Fruit fly (Drosophila melanogaster) whole organism, embryonic: ENCODE data around the gene bwa.

Experiments used
- C15 ChIP-seq: fragments of 200-800 bp; sonication (Bioruptor generic); IDR thresholded peaks from 3 replicates; pipeline ENCODE4 v1.3.6; 2022; ENCODE audit warnings: missing biosample characterization, missing genetic modification characterization
- CG10274 ChIP-seq: fragments of 200-800 bp; sonication (Bioruptor generic); optimal IDR thresholded peaks from 3 replicates; lab custom pipeline; 2017; ENCODE audit warnings: missing biosample characterization, mild to moderate bottlenecking, missing genetic modification characterization
- CG11723 ChIP-seq: fragments of 200-800 bp; sonication (Bioruptor generic); optimal IDR thresholded peaks from 2 replicates; lab custom pipeline; 2017; ENCODE audit warnings: missing biosample characterization, mild to moderate bottlenecking, missing genetic modification characterization
- CG12155 ChIP-seq: fragments of 200-800 bp; sonication (Bioruptor generic); optimal IDR thresholded peaks from 3 replicates; lab custom pipeline; 2016; ENCODE audit warnings: missing biosample characterization, missing genetic modification characterization
- CG12744 ChIP-seq: fragments of 200-800 bp; sonication (Bioruptor generic); optimal IDR thresholded peaks from 2 replicates; lab custom pipeline; 2016; ENCODE audit warnings: missing biosample characterization, missing genetic modification characterization
- CG13424 ChIP-seq: fragments of 200-800 bp; sonication (Bioruptor generic); optimal IDR thresholded peaks from 2 replicates; lab custom pipeline; 2019; ENCODE audit warnings: missing biosample characterization, mild to moderate bottlenecking, missing genetic modification characterization, moderate library complexity
- CG14014 ChIP-seq: fragments of 200-800 bp; sonication (Bioruptor generic); IDR thresholded peaks from 2 replicates; pipeline ENCODE4 v1.3.6; 2022; ENCODE audit warnings: missing biosample characterization, missing genetic modification characterization
- CG14860 ChIP-seq: fragments of 200-800 bp; sonication (Bioruptor generic); IDR thresholded peaks from 3 replicates; pipeline ENCODE4 v1.3.6; 2022; ENCODE audit warnings: missing biosample characterization, missing genetic modification characterization; ENCODE audit not compliant: partially characterized antibody
- CG1603 ChIP-seq: fragments of 200-800 bp; sonication (Bioruptor generic); optimal IDR thresholded peaks from 2 replicates; lab custom pipeline; 2019; ENCODE audit warnings: missing biosample characterization, mild to moderate bottlenecking, missing genetic modification characterization, moderate library complexity
- CG18599 ChIP-seq: fragments of 200-800 bp; sonication (Bioruptor generic); optimal IDR thresholded peaks from 3 replicates; lab custom pipeline; 2017; ENCODE audit warnings: missing biosample characterization, missing genetic modification characterization, mild to moderate bottlenecking, moderate library complexity, missing genetic modification reagents
- CG18764 ChIP-seq: fragments of 200-800 bp; sonication (Bioruptor generic); optimal IDR thresholded peaks from 3 replicates; lab custom pipeline; 2016; ENCODE audit warnings: missing biosample characterization, missing genetic modification characterization
- CG33557 ChIP-seq: fragments of 200-800 bp; sonication (Bioruptor generic); optimal IDR thresholded peaks from 2 replicates; lab custom pipeline; 2019; ENCODE audit warnings: missing biosample characterization, mild to moderate bottlenecking, missing genetic modification characterization, moderate library complexity
- CG7357 ChIP-seq: fragments of 200-800 bp; sonication (Bioruptor generic); IDR thresholded peaks from 3 replicates; pipeline ENCODE4 v1.3.6; 2022; ENCODE audit warnings: missing biosample characterization, missing genetic modification characterization
- CG7786 ChIP-seq: fragments of 200-800 bp; sonication (Bioruptor generic); optimal IDR thresholded peaks from 2 replicates; lab custom pipeline; 2016; ENCODE audit warnings: missing biosample characterization, missing genetic modification characterization
- D ChIP-seq, 2 experiments: fragments of 200-800 bp in 1 of 2; fragments of >200 bp in 1 of 2; sonication (Bioruptor generic) in 1 of 2; optimal IDR thresholded peaks; 2 replicates in 1 of 2; 3 replicates in 1 of 2; lab custom pipeline; 2017; ENCODE audit warnings: mild to moderate bottlenecking in 1 of 2, missing biosample characterization in 1 of 2, missing genetic modification characterization in 1 of 2, missing genetic modification reagents in 1 of 2
- Dll ChIP-seq: fragments of 200-800 bp; sonication (Bioruptor generic); IDR thresholded peaks from 4 replicates; pipeline ENCODE4 v1.3.6; 2022; ENCODE audit warnings: missing biosample characterization, missing genetic modification characterization; ENCODE audit not compliant: partially characterized antibody
- Dp ChIP-seq: fragments of 200-800 bp; sonication (Bioruptor generic); optimal IDR thresholded peaks from 2 replicates; lab custom pipeline; 2018; ENCODE audit warnings: missing biosample characterization, mild to moderate bottlenecking, missing genetic modification characterization, moderate library complexity
- Eip74EF ChIP-seq, 2 experiments: fragments of 200-800 bp in 1 of 2; fragments of >200 bp in 1 of 2; sonication (Bioruptor generic) in 1 of 2; optimal IDR thresholded peaks; 2 replicates each; lab custom pipeline; 2017 to 2019; ENCODE audit warnings: missing biosample characterization in 2 of 2, missing genetic modification characterization in 2 of 2, mild to moderate bottlenecking in 1 of 2, moderate library complexity in 1 of 2
- H15 ChIP-seq: fragments of 200-800 bp; sonication (Bioruptor generic); IDR thresholded peaks from 3 replicates; pipeline ENCODE4 v1.3.6; 2022; ENCODE audit warnings: missing biosample characterization, missing genetic modification characterization
- HLH4C ChIP-seq: fragments of 200-800 bp; sonication (Bioruptor generic); IDR thresholded peaks from 3 replicates; pipeline ENCODE4 v1.3.6; 2022; ENCODE audit warnings: missing biosample characterization, missing genetic modification characterization; ENCODE audit not compliant: partially characterized antibody
- Hmr ChIP-seq: fragments of 200-800 bp; sonication (Bioruptor generic); optimal IDR thresholded peaks from 3 replicates; lab custom pipeline; 2017; ENCODE audit warnings: mild to moderate bottlenecking, missing biosample characterization, missing genetic modification reagents, missing genetic modification characterization
- Neu2 ChIP-seq: fragments of 200-800 bp; sonication (Bioruptor generic); optimal IDR thresholded peaks from 3 replicates; lab custom pipeline; 2016; ENCODE audit warnings: missing biosample characterization, missing genetic modification characterization, borderline replicate concordance
- Oli ChIP-seq: fragments of 200-800 bp; sonication (Bioruptor generic); optimal IDR thresholded peaks from 2 replicates; lab custom pipeline; 2018; ENCODE audit warnings: missing biosample characterization, mild to moderate bottlenecking, missing genetic modification characterization, moderate library complexity
- Pdp1 ChIP-seq, 2 experiments: fragments of 200-800 bp; sonication (Bioruptor generic); optimal IDR thresholded peaks; 3 replicates each; lab custom pipeline; 2016; ENCODE audit warnings: missing biosample characterization in 2 of 2, missing genetic modification characterization in 2 of 2, mild to moderate bottlenecking in 1 of 2, moderate library complexity in 1 of 2
- Six4 ChIP-seq: fragments of 200-800 bp; sonication (Bioruptor generic); optimal IDR thresholded peaks from 2 replicates; lab custom pipeline; 2016; ENCODE audit warnings: missing biosample characterization, missing genetic modification characterization
- Xrp1 ChIP-seq: fragments of 200-800 bp; sonication (Bioruptor generic); IDR thresholded peaks from 2 replicates; pipeline ENCODE4 v1.3.6; 2022; ENCODE audit warnings: missing biosample characterization, missing genetic modification characterization
- ab ChIP-seq: fragments of 200-800 bp; sonication (Bioruptor generic); optimal IDR thresholded peaks from 2 replicates; lab custom pipeline; 2016; ENCODE audit warnings: missing biosample characterization, missing genetic modification characterization
- bbx ChIP-seq: fragments of 200-800 bp; sonication (Bioruptor generic); IDR thresholded peaks from 2 replicates; pipeline ENCODE4 v1.3.6; 2022; ENCODE audit warnings: missing biosample characterization, missing genetic modification characterization; ENCODE audit not compliant: partially characterized antibody
- bcd ChIP-seq: fragments of 200-800 bp; sonication (Bioruptor generic); optimal IDR thresholded peaks from 2 replicates; lab custom pipeline; 2017; ENCODE audit warnings: missing biosample characterization, mild to moderate bottlenecking, missing genetic modification characterization
- ci ChIP-seq: fragments of 200-800 bp; sonication (Bioruptor generic); IDR thresholded peaks from 3 replicates; pipeline ENCODE4 v1.3.6; 2022; ENCODE audit warnings: missing biosample characterization, missing genetic modification characterization
- crol ChIP-seq: fragments of 200-800 bp; sonication (Bioruptor generic); IDR thresholded peaks from 2 replicates; pipeline ENCODE4 v1.3.6; 2022; ENCODE audit warnings: missing biosample characterization, missing genetic modification characterization
- dmrt11E ChIP-seq: fragments of 200-800 bp; sonication (Bioruptor generic); optimal IDR thresholded peaks from 3 replicates; lab custom pipeline; 2018; ENCODE audit warnings: missing biosample characterization, mild to moderate bottlenecking, missing genetic modification characterization, moderate library complexity
- jing ChIP-seq: fragments of 200-800 bp; sonication (Bioruptor generic); optimal IDR thresholded peaks from 2 replicates; lab custom pipeline; 2018; ENCODE audit warnings: missing biosample characterization, mild to moderate bottlenecking, missing genetic modification characterization
- kah ChIP-seq: fragments of 200-800 bp; sonication (Bioruptor generic); optimal IDR thresholded peaks from 2 replicates; lab custom pipeline; 2018; ENCODE audit warnings: missing biosample characterization, mild to moderate bottlenecking, missing genetic modification characterization
- ken ChIP-seq: fragments of 200-800 bp; sonication (Bioruptor generic); IDR thresholded peaks from 3 replicates; pipeline ENCODE4 v1.3.6; 2022; ENCODE audit warnings: missing biosample characterization, missing genetic modification characterization
- mirr ChIP-seq: fragments of 200-800 bp; sonication (Bioruptor generic); optimal IDR thresholded peaks from 3 replicates; lab custom pipeline; 2018; ENCODE audit warnings: missing biosample characterization, mild to moderate bottlenecking, missing genetic modification characterization
- nerfin-1 ChIP-seq: fragments of 200-800 bp; sonication (Bioruptor generic); optimal IDR thresholded peaks from 3 replicates; lab custom pipeline; 2019; ENCODE audit warnings: missing biosample characterization, mild to moderate bottlenecking, missing genetic modification characterization, moderate library complexity
- pros ChIP-seq: fragments of 200-800 bp; sonication (Bioruptor generic); optimal IDR thresholded peaks from 3 replicates; lab custom pipeline; 2019; ENCODE audit warnings: missing biosample characterization, mild to moderate bottlenecking, missing genetic modification characterization, moderate library complexity
- psq ChIP-seq: fragments of 200-800 bp; sonication (Bioruptor generic); optimal IDR thresholded peaks from 2 replicates; lab custom pipeline; 2017; ENCODE audit warnings: missing biosample characterization, missing genetic modification characterization
- slbo ChIP-seq: fragments of 200-800 bp; sonication (Bioruptor generic); IDR thresholded peaks from 2 replicates; pipeline ENCODE4 v1.3.6; 2022; ENCODE audit warnings: missing biosample characterization, missing genetic modification characterization
- sna ChIP-seq: fragments of 200-800 bp; sonication (Bioruptor generic); IDR thresholded peaks from 2 replicates; pipeline ENCODE4 v1.3.6; 2022; ENCODE audit warnings: missing biosample characterization, missing genetic modification characterization; ENCODE audit not compliant: partially characterized antibody
- stc ChIP-seq: fragments of 200-800 bp; sonication (Bioruptor generic); IDR thresholded peaks from 2 replicates; pipeline ENCODE4 v1.3.6; 2022; ENCODE audit warnings: missing biosample characterization, missing genetic modification characterization
- tap ChIP-seq: fragments of 200-800 bp; optimal IDR thresholded peaks from 3 replicates; lab custom pipeline; 2019; ENCODE audit warnings: missing biosample characterization, mild to moderate bottlenecking, missing genetic modification characterization, moderate library complexity
- trem ChIP-seq: fragments of 200-800 bp; optimal IDR thresholded peaks from 3 replicates; lab custom pipeline; 2019; ENCODE audit warnings: missing biosample characterization, mild to moderate bottlenecking, missing genetic modification characterization, moderate library complexity
- tup ChIP-seq: fragments of 200-800 bp; sonication (Bioruptor generic); optimal IDR thresholded peaks from 2 replicates; lab custom pipeline; 2016; ENCODE audit warnings: missing biosample characterization, mild to moderate bottlenecking, missing genetic modification characterization, moderate library complexity
- wek ChIP-seq: fragments of 200-800 bp; sonication (Bioruptor generic); optimal IDR thresholded peaks from 3 replicates; lab custom pipeline; 2018; ENCODE audit warnings: missing biosample characterization, mild to moderate bottlenecking, missing genetic modification characterization, moderate library complexity
- zf30C ChIP-seq: fragments of 200-800 bp; sonication (Bioruptor generic); optimal IDR thresholded peaks from 3 replicates; lab custom pipeline; 2018; ENCODE audit warnings: missing biosample characterization, mild to moderate bottlenecking, missing genetic modification characterization
- zfh1 ChIP-seq: fragments of 200-800 bp; sonication (Bioruptor generic); IDR thresholded peaks from 3 replicates; pipeline ENCODE4 v1.3.6; 2022; ENCODE audit warnings: missing biosample characterization, missing genetic modification characterization

The bwa gene

DNA sequence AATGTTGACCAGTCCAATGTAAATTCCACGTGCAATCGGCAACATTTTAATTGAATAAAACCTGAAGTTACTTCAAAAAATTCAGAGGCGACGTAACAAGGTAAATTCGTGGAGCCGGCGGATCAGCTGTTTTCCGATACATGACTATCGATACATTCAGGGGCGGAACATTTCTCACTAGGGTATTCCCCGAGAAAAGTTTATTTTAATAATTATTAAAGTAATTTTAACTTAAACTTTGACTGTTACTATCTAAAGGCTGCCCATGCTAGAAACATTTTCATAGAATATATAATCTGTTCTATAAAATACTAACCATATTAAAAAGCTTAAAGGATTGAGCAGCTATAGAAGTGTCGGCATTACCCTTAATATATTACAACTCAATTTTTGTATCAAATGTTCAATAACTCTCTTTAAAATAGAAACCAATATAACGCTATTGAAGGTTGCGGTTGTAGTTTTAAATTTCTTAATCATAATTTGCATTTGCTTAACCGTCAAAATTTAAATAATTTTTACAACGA lies 31.0 kb downstream of the bwa start, which contains the start of the genes mRpS18B and Kua (continued):
- TF ChIP-seq HLH4C (GFP tag; lab: Robert Waterston, UW) (no peak; the same call in 2 of the 3 replicates), crol (GFP tag; lab: Robert Waterston, UW) (no peak), nerfin-1 (peak; percentile 26), mirr (GFP tag; lab: Kevin White, UChicago) (no peak), CG1603 (tag; lab: Kevin White, UChicago) (peak; percentile 30), jing (GFP tag; lab: Kevin White, UChicago) (no peak), ken (GFP tag; lab: Robert Waterston, UW) (peak; percentile 71), trem (peak; percentile 54), zfh1 (GFP tag; lab: Robert Waterston, UW) (peak; percentile 71; the same call in 1 of the 3 replicates), D (optimal IDR thresholded peaks at IDR 0.05; lab: Kevin White, UChicago) (no peak), D (GFP tag; optimal IDR thresholded peaks at IDR 0.05; lab: Kevin White, UChicago) (peak; percentile 21), Pdp1 (GFP tag; optimal IDR thresholded peaks at IDR 0.05; lab: Kevin White, UChicago) (peak; percentile 14 to 87), Six4 (GFP tag; lab: Kevin White, UChicago) (peak; percentile 50), CG14014 (GFP tag; lab: Robert Waterston, UW) (peak; percentile 66), pros (no peak), Oli (tag; lab: Kevin White, UChicago) (peak; percentile 34), CG7357 (GFP tag; lab: Robert Waterston, UW) (no peak), wek (GFP tag; lab: Kevin White, UChicago) (peak; percentile 49), ab (GFP tag; lab: Kevin White, UChicago) (no peak), Eip74EF (GFP tag; optimal IDR thresholded peaks at IDR 0.05; lab: Kevin White, UChicago) (peak in 1 of 2 experiments; percentile 40), CG18764 (GFP tag; lab: Kevin White, UChicago) (peak; percentile 1), CG11723 (GFP tag; lab: Kevin White, UChicago) (no peak), bcd (GFP tag; lab: Kevin White, UChicago) (peak; percentile 62), H15 (peak; percentile 52; the same call in 1 of the 3 replicates), Dll (peak; percentile 52; the same call in 2 of the 4 replicates), CG13424 (tag; lab: Kevin White, UChicago) (peak; percentile 65), ci (0 out of 3 replicates have a peak, but pooled peaks have one; percentile 25), CG12155 (GFP tag; lab: Kevin White, UChicago) (peak; percentile 31), Neu2 (GFP tag; lab: Kevin White, UChicago) (no peak), CG33557 (GFP tag; lab: Kevin White, UChicago) (no peak), Xrp1 (GFP tag; lab: Robert Waterston, UW) (peak; percentile 53; the same call in 1 of the 2 replicates), sna (GFP tag; lab: Robert Waterston, UW) (0 out of 2 replicates have a peak, but pooled peaks have one; percentile 23), bbx (GFP tag; lab: Robert Waterston, UW) (peak; percentile 60; the same call in 1 of the 2 replicates), CG10274 (GFP tag; lab: Kevin White, UChicago) (no peak), psq (no peak), tap (tag; lab: Kevin White, UChicago) (peak; percentile 29), Dp (GFP tag; lab: Kevin White, UChicago) (peak; percentile 2), stc (GFP tag; lab: Robert Waterston, UW) (peak; percentile 23; the same call in 1 of the 2 replicates), Hmr (peak; percentile 43), kah (peak; percentile 47), slbo (GFP tag; lab: Robert Waterston, UW) (peak; percentile 84), dmrt11E (tag; lab: Kevin White, UChicago) (peak; percentile 58), CG14860 (GFP tag; lab: Robert Waterston, UW) (peak; percentile 50; the same call in 2 of the 3 replicates), tup (no peak), zf30C (GFP tag; lab: Kevin White, UChicago) (no peak), CG18599 (GFP tag; lab: Kevin White, UChicago) (peak; percentile 51), C15 (GFP tag; lab: Robert Waterston, UW) (no peak), CG12744 (GFP tag; lab: Kevin White, UChicago) (no peak), CG7786 (no peak)
